Fruit fly (Drosophila melanogaster) whole organism, embryonic: Measurements from ENCODE around the gene Hsp70Aa.
A peak's percentile ranks its signal among the peaks of the same experiment; 100 is the strongest.

ENCODE experiments used
- ATbp ChIP-seq: fragments of 200-800 bp; sonication (Bioruptor generic); optimal IDR thresholded peaks from 2 replicates; lab custom pipeline; 2017; ENCODE audit warnings: missing biosample characterization, mild to moderate bottlenecking, missing genetic modification characterization, missing genetic modification reagents
- Awh ChIP-seq: fragments of 200-800 bp; sonication (Bioruptor generic); IDR thresholded peaks from 2 replicates; pipeline ENCODE4, ENCODE4 v1.3.6; 2022; ENCODE audit warnings: missing biosample characterization, missing genetic modification characterization
- CG10462 ChIP-seq: fragments of 200-800 bp; sonication (Bioruptor generic); optimal IDR thresholded peaks from 2 replicates; lab custom pipeline; 2016; ENCODE audit warnings: missing biosample characterization, missing genetic modification characterization
- CG11696 ChIP-seq: fragments of 200-800 bp; sonication (Bioruptor generic); IDR thresholded peaks from 2 replicates; pipeline ENCODE4 v1.3.6; 2022; ENCODE audit warnings: missing biosample characterization, missing genetic modification characterization
- CG12659 ChIP-seq: fragments of 200-800 bp; sonication (Bioruptor generic); optimal IDR thresholded peaks from 3 replicates; lab custom pipeline; 2017; ENCODE audit warnings: mild to moderate bottlenecking, missing biosample characterization, missing genetic modification reagents, missing genetic modification characterization
- CG13624 ChIP-seq: fragments of 200-800 bp; sonication (Bioruptor generic); optimal IDR thresholded peaks from 2 replicates; lab custom pipeline; 2016; ENCODE audit warnings: missing biosample characterization, missing genetic modification characterization
- CG14710 ChIP-seq: fragments of 200-800 bp; sonication (Bioruptor generic); optimal IDR thresholded peaks from 3 replicates; lab custom pipeline; 2019; ENCODE audit warnings: missing biosample characterization, mild to moderate bottlenecking, missing genetic modification characterization, moderate library complexity
- CG15514 ChIP-seq: fragments of 200-800 bp; sonication (Bioruptor generic); optimal IDR thresholded peaks from 3 replicates; lab custom pipeline; 2017; ENCODE audit warnings: missing biosample characterization, missing genetic modification characterization, mild to moderate bottlenecking, moderate library complexity, missing genetic modification reagents
- CG1602 ChIP-seq: fragments of 200-800 bp; sonication (Bioruptor generic); optimal IDR thresholded peaks from 3 replicates; lab custom pipeline; 2016; ENCODE audit warnings: missing biosample characterization, missing genetic modification characterization
- CG16779 ChIP-seq: fragments of 200-800 bp; sonication (Bioruptor generic); IDR thresholded peaks from 2 replicates; pipeline ENCODE4 v1.3.6; 2022; ENCODE audit warnings: missing biosample characterization, missing genetic modification characterization
- CG17186 ChIP-seq: fragments of 200-800 bp; sonication (Bioruptor generic); optimal IDR thresholded peaks from 3 replicates; lab custom pipeline; 2017; ENCODE audit warnings: missing biosample characterization, missing genetic modification reagents, missing genetic modification characterization
- CG17361 ChIP-seq: fragments of 200-800 bp; sonication (Bioruptor generic); IDR thresholded peaks from 3 replicates; pipeline ENCODE4 v1.3.6; 2022; ENCODE audit warnings: missing biosample characterization, missing genetic modification characterization
- CG2116 ChIP-seq: fragments of 200-800 bp; sonication (Bioruptor generic); optimal IDR thresholded peaks from 3 replicates; lab custom pipeline; 2018; ENCODE audit warnings: missing biosample characterization, mild to moderate bottlenecking, missing genetic modification characterization
- CG2120 ChIP-seq: fragments of 200-800 bp; sonication (Bioruptor generic); optimal IDR thresholded peaks from 3 replicates; lab custom pipeline; 2016; ENCODE audit warnings: missing biosample characterization, missing genetic modification characterization
- CG30020 ChIP-seq: fragments of 200-800 bp; optimal IDR thresholded peaks from 2 replicates; lab custom pipeline; 2019; ENCODE audit warnings: missing biosample characterization, mild to moderate bottlenecking, missing genetic modification characterization, moderate library complexity
- CG31441 ChIP-seq: fragments of 200-800 bp; sonication (Bioruptor generic); IDR thresholded peaks from 2 replicates; pipeline ENCODE4 v1.3.6; 2022; ENCODE audit warnings: missing biosample characterization, missing genetic modification characterization
- CG3407 ChIP-seq: fragments of 200-800 bp; sonication (Bioruptor generic); optimal IDR thresholded peaks from 2 replicates; lab custom pipeline; 2018; ENCODE audit warnings: missing biosample characterization, mild to moderate bottlenecking, missing genetic modification characterization
- CG34224 ChIP-seq: fragments of 200-800 bp; sonication (Bioruptor generic); IDR thresholded peaks from 3 replicates; pipeline ENCODE4 v1.3.6; 2022; ENCODE audit warnings: missing biosample characterization, missing genetic modification characterization; ENCODE audit not compliant: partially characterized antibody
- CG4282 ChIP-seq: fragments of 200-800 bp; sonication (Bioruptor generic); optimal IDR thresholded peaks from 2 replicates; lab custom pipeline; 2016; ENCODE audit warnings: missing biosample characterization, missing genetic modification characterization
- CG4707 ChIP-seq: fragments of 200-800 bp; sonication (Bioruptor generic); optimal IDR thresholded peaks from 2 replicates; lab custom pipeline; 2018; ENCODE audit warnings: missing biosample characterization, mild to moderate bottlenecking, missing genetic modification characterization, moderate library complexity
- CG5180 ChIP-seq: fragments of 200-800 bp; sonication (Bioruptor generic); optimal IDR thresholded peaks from 3 replicates; lab custom pipeline; 2017; ENCODE audit warnings: missing biosample characterization, missing genetic modification characterization, mild to moderate bottlenecking, moderate library complexity, missing genetic modification reagents
- CG5245 ChIP-seq: fragments of 200-800 bp; sonication (Bioruptor generic); optimal IDR thresholded peaks from 3 replicates; lab custom pipeline; 2016; ENCODE audit warnings: missing biosample characterization, missing genetic modification characterization
- CG6254 ChIP-seq: fragments of 200-800 bp; sonication (Bioruptor generic); optimal IDR thresholded peaks from 3 replicates; lab custom pipeline; 2017; ENCODE audit warnings: mild to moderate bottlenecking, missing biosample characterization, missing genetic modification reagents, missing genetic modification characterization
- Dfd ChIP-seq, 2 experiments: fragments of >200 bp; optimal IDR thresholded peaks; 2 replicates each; lab custom pipeline; 2017; ENCODE audit warnings: missing biosample characterization in 2 of 2, missing genetic modification characterization in 2 of 2
- Dref ChIP-seq: fragments of 200-800 bp; sonication (Bioruptor generic); IDR thresholded peaks from 2 replicates; pipeline ENCODE4 v1.3.6; 2022; ENCODE audit warnings: missing biosample characterization, missing genetic modification characterization
- Drgx ChIP-seq: fragments of 200-800 bp; sonication (Bioruptor generic); IDR thresholded peaks from 2 replicates; pipeline ENCODE4 v1.3.6; 2022; ENCODE audit warnings: missing biosample characterization, missing genetic modification characterization
- Gsc ChIP-seq: fragments of 200-800 bp; sonication (Bioruptor generic); IDR thresholded peaks from 2 replicates; pipeline ENCODE4 v1.3.6; 2022; ENCODE audit warnings: missing biosample characterization, missing genetic modification characterization
- H15 ChIP-seq: fragments of 200-800 bp; sonication (Bioruptor generic); IDR thresholded peaks from 3 replicates; pipeline ENCODE4 v1.3.6; 2022; ENCODE audit warnings: missing biosample characterization, missing genetic modification characterization
- HLHmδ ChIP-seq: fragments of 200-800 bp; sonication (Bioruptor generic); optimal IDR thresholded peaks from 2 replicates; lab custom pipeline; 2018; ENCODE audit warnings: missing biosample characterization, mild to moderate bottlenecking, missing genetic modification characterization, moderate library complexity
- Oaz ChIP-seq: fragments of 200-800 bp; sonication (Bioruptor generic); IDR thresholded peaks from 2 replicates; pipeline ENCODE4 v1.3.6; 2022; ENCODE audit warnings: missing biosample characterization, missing genetic modification characterization
- Oli ChIP-seq: fragments of 200-800 bp; sonication (Bioruptor generic); optimal IDR thresholded peaks from 2 replicates; lab custom pipeline; 2018; ENCODE audit warnings: missing biosample characterization, mild to moderate bottlenecking, missing genetic modification characterization, moderate library complexity
- Sox100B ChIP-seq: fragments of 200-800 bp; sonication (Bioruptor generic); optimal IDR thresholded peaks from 3 replicates; lab custom pipeline; 2018; ENCODE audit warnings: missing biosample characterization, mild to moderate bottlenecking, missing genetic modification characterization
- Sox102F ChIP-seq: fragments of 200-800 bp; sonication (Bioruptor generic); optimal IDR thresholded peaks from 2 replicates; lab custom pipeline; 2018; ENCODE audit warnings: missing biosample characterization, mild to moderate bottlenecking, missing genetic modification characterization, moderate library complexity
- Sry-δ ChIP-seq: fragments of 200-800 bp; sonication (Bioruptor generic); optimal IDR thresholded peaks from 2 replicates; lab custom pipeline; 2016; ENCODE audit warnings: missing biosample characterization, missing genetic modification characterization
- ab ChIP-seq: fragments of 200-800 bp; sonication (Bioruptor generic); optimal IDR thresholded peaks from 2 replicates; lab custom pipeline; 2016; ENCODE audit warnings: missing biosample characterization, missing genetic modification characterization
- bab2 ChIP-seq: fragments of 200-800 bp; sonication (Bioruptor generic); optimal IDR thresholded peaks from 2 replicates; lab custom pipeline; 2016; ENCODE audit warnings: missing biosample characterization, missing genetic modification characterization
- dpn ChIP-seq, 2 experiments: fragments of 200-800 bp; sonication (Bioruptor generic); optimal IDR thresholded peaks; 3 replicates each; lab custom pipeline; 2016; ENCODE audit warnings: missing biosample characterization in 2 of 2, missing genetic modification characterization in 2 of 2
- ftz-f1 ChIP-seq: fragments of 200-800 bp; sonication (Bioruptor generic); optimal IDR thresholded peaks from 2 replicates; lab custom pipeline; 2016; ENCODE audit warnings: missing biosample characterization, missing genetic modification characterization
- hkb ChIP-seq, 2 experiments: fragments of 200-800 bp in 1 of 2; fragments of >200 bp in 1 of 2; sonication (Bioruptor generic) in 1 of 2; IDR thresholded peaks in 1 of 2; optimal IDR thresholded peaks in 1 of 2; 2 replicates each; pipeline versions ENCODE4 v1.3.6 to Lab custom; 2017 to 2022; ENCODE audit warnings: missing biosample characterization in 1 of 2, missing genetic modification characterization in 1 of 2
- kay ChIP-seq: fragments of 200-800 bp; sonication (Bioruptor generic); optimal IDR thresholded peaks from 2 replicates; lab custom pipeline; 2016; ENCODE audit warnings: missing biosample characterization, missing genetic modification characterization
- knrl ChIP-seq: fragments of 200-800 bp; sonication (Bioruptor generic); IDR thresholded peaks from 3 replicates; pipeline ENCODE4 v1.3.6; 2022; ENCODE audit warnings: missing biosample characterization, missing genetic modification characterization; ENCODE audit not compliant: partially characterized antibody
- lola ChIP-seq, 3 experiments: fragments of >200 bp in 2 of 3; fragments of 200-800 bp in 1 of 3; sonication (Bioruptor generic) in 1 of 3; optimal IDR thresholded peaks; 2 replicates each; lab custom pipeline; 2017 to 2019; ENCODE audit warnings: missing biosample characterization in 3 of 3, missing genetic modification characterization in 3 of 3, mild to moderate bottlenecking in 1 of 3, moderate library complexity in 1 of 3
- nerfin-1 ChIP-seq: fragments of 200-800 bp; sonication (Bioruptor generic); optimal IDR thresholded peaks from 3 replicates; lab custom pipeline; 2019; ENCODE audit warnings: missing biosample characterization, mild to moderate bottlenecking, missing genetic modification characterization, moderate library complexity
- pfk ChIP-seq: fragments of 200-800 bp; sonication (Bioruptor generic); optimal IDR thresholded peaks from 2 replicates; lab custom pipeline; 2018; ENCODE audit warnings: missing biosample characterization, mild to moderate bottlenecking, missing genetic modification characterization, moderate library complexity
- psq ChIP-seq: fragments of 200-800 bp; sonication (Bioruptor generic); optimal IDR thresholded peaks from 2 replicates; lab custom pipeline; 2017; ENCODE audit warnings: missing biosample characterization, missing genetic modification characterization
- sr ChIP-seq: fragments of 200-800 bp; sonication (Bioruptor generic); IDR thresholded peaks from 3 replicates; pipeline ENCODE4 v1.3.6; 2022; ENCODE audit warnings: missing biosample characterization, missing genetic modification characterization
- stwl ChIP-seq: fragments of 200-800 bp; sonication (Bioruptor generic); optimal IDR thresholded peaks from 3 replicates; lab custom pipeline; 2018; ENCODE audit warnings: missing biosample characterization, mild to moderate bottlenecking, missing genetic modification characterization, moderate library complexity
- tio ChIP-seq: fragments of 200-800 bp; sonication (Bioruptor generic); optimal IDR thresholded peaks from 2 replicates; lab custom pipeline; 2017; ENCODE audit warnings: missing biosample characterization, missing genetic modification characterization, inconsistent platforms
- zf30C ChIP-seq: fragments of 200-800 bp; sonication (Bioruptor generic); optimal IDR thresholded peaks from 3 replicates; lab custom pipeline; 2018; ENCODE audit warnings: missing biosample characterization, mild to moderate bottlenecking, missing genetic modification characterization

Gene Hsp70Aa

DNA sequence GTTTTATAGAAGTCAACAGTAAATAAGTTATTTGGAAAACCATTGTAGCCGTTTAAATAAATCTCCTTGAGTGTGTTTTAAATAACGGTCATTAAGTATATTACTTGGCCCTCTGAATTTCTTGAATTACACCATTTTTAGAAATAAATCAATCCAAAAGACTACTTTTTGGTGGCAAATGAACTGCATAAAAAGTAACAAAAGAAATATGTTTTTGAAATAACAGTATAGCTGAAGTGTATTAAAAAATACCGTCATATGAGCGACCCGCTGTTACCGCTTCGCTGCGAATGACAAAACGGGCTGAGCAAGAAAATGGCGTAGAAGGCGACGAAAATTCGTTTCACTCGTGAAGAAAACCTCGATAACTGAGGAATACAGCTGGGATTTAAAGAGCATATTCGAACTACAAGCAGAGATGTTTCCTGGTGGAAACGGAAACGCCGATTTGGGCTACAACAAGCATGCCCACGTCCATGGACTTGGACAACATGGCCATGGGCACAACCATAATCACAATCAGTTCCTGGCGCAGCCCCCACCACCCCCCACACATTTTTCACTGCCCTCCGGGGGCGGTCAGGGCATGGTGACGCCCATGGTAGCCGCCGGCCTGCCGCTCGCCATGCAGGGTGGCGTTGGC lies 6.8 kb downstream of the Hsp70Aa start, which contains the start of gene CG31211 (continued):
- TF ChIP-seq CG30020 (tag; lab: Kevin White, UChicago), result peak; percentile 34
- TF ChIP-seq CG10462 (GFP tag; lab: Kevin White, UChicago), result peak; percentile 71
- TF ChIP-seq CG3407 (GFP tag; lab: Kevin White, UChicago), result no peak
- TF ChIP-seq Drgx (GFP tag; lab: Robert Waterston, UW), result no peak
- peak; percentile 10 for TF ChIP-seq CG2120
- TF ChIP-seq pfk, result no peak
- TF ChIP-seq Gsc, result no peak
- TF ChIP-seq knrl (GFP tag; lab: Robert Waterston, UW), result no peak
- TF ChIP-seq kay (GFP tag; lab: Kevin White, UChicago), result no peak
- TF ChIP-seq CG15514 (GFP tag; lab: Kevin White, UChicago), result peak; percentile 10
- no peak for TF ChIP-seq Dfd (GFP tag; optimal IDR thresholded peaks at IDR 0.05; lab: Kevin White, UChicago)
- no peak for TF ChIP-seq nerfin-1 (tag; lab: Kevin White, UChicago)
- peak; percentile 63 for TF ChIP-seq CG12659
- no peak for TF ChIP-seq zf30C (GFP tag; lab: Kevin White, UChicago)
- peak; percentile 8 for TF ChIP-seq ftz-f1 (GFP tag; lab: Kevin White, UChicago)
- no peak for TF ChIP-seq CG4707 (GFP tag; lab: Kevin White, UChicago)
- TF ChIP-seq Sox100B (GFP tag; lab: Kevin White, UChicago), result no peak
- TF ChIP-seq bab2, result no peak
- TF ChIP-seq CG4282 (GFP tag; lab: Kevin White, UChicago), result no peak
- TF ChIP-seq CG2116 (GFP tag; lab: Kevin White, UChicago), result peak; percentile 77
- no peak for TF ChIP-seq hkb (optimal IDR thresholded peaks at IDR 0.05; lab: Kevin White, UChicago)
- no peak for TF ChIP-seq hkb (GFP tag; IDR thresholded peaks at IDR 0.05; lab: Robert Waterston, UW)
- TF ChIP-seq lola (GFP tag; optimal IDR thresholded peaks at IDR 0.05; lab: Kevin White, UChicago), result no peak
- no peak for TF ChIP-seq Dref (GFP tag; lab: Robert Waterston, UW)
- peak; percentile 8 for TF ChIP-seq CG17186
- TF ChIP-seq dpn (GFP tag; optimal IDR thresholded peaks at IDR 0.05; lab: Kevin White, UChicago), result peak in 1 of 2 experiments; percentile 7
- no peak for TF ChIP-seq CG5245 (GFP tag; lab: Kevin White, UChicago)
- peak; percentile 46 for TF ChIP-seq CG14710 (tag; lab: Kevin White, UChicago)
- TF ChIP-seq Oli (tag; lab: Kevin White, UChicago), result no peak
- peak; percentile 12 for TF ChIP-seq CG13624 (GFP tag; lab: Kevin White, UChicago)
- no peak for TF ChIP-seq CG34224 (GFP tag; lab: Robert Waterston, UW)
- no peak for TF ChIP-seq CG11696 (GFP tag; lab: Robert Waterston, UW)
- TF ChIP-seq Awh (GFP tag; lab: Robert Waterston, UW), result no peak
- no peak for TF ChIP-seq Oaz (GFP tag; lab: Robert Waterston, UW)
- TF ChIP-seq ab (GFP tag; lab: Kevin White, UChicago), result no peak
- TF ChIP-seq CG5180 (GFP tag; lab: Kevin White, UChicago), result no peak
- no peak for TF ChIP-seq HLHmδ (GFP tag; lab: Kevin White, UChicago)
- TF ChIP-seq tio (GFP tag; lab: Kevin White, UChicago), result peak; percentile 27
- TF ChIP-seq Sry-δ (GFP tag; lab: Kevin White, UChicago), result no peak
- no peak for TF ChIP-seq Sox102F
- no peak for TF ChIP-seq sr
- no peak for TF ChIP-seq CG1602 (GFP tag; lab: Kevin White, UChicago)
- TF ChIP-seq CG31441 (GFP tag; lab: Robert Waterston, UW), result no peak
- TF ChIP-seq stwl (tag; lab: Kevin White, UChicago), result no peak
- TF ChIP-seq CG17361, result no peak
- no peak for TF ChIP-seq ATbp (GFP tag; lab: Kevin White, UChicago)
- no peak for TF ChIP-seq CG16779 (GFP tag; lab: Robert Waterston, UW)
- no peak for TF ChIP-seq psq (GFP tag; lab: Kevin White, UChicago)
- peak; percentile 65 for TF ChIP-seq CG6254
- TF ChIP-seq H15 (GFP tag; lab: Robert Waterston, UW), result no peak
